Worm (Caenorhabditis elegans): ENCODE data around the gene irld-66.

The irld-66 gene

ce11 chrII:2952629-2953028 lies 12.0 kb upstream of the irld-66 start, which contains the start of gene irld-51:
irld-51 (minus strand) TSS chrII:2952729.
- TF ChIP-seq rpc-1 (optimal IDR thresholded peaks at IDR 0.05) (no peak), rpc-1 (tag; optimal IDR thresholded peaks at IDR 0.05) (peak; percentile 21), ztf-18 (tag; optimal IDR thresholded peaks at IDR 0.05) (no peak)

- TF ChIP-seq snpc-1.3 (tag; optimal IDR thresholded peaks at IDR 0.05; ENCODE audit: insufficient read depth) (no peak), nhr-179 (tag; optimal IDR thresholded peaks at IDR 0.05) (no peak), hmg-1.2 (GFP tag; IDR thresholded peaks at IDR 0.05) (0 out of 2 replicates have a peak, but pooled peaks have one; percentile 27)
Measured at ce11 chrII:2948614-2949013, 8.0 kb upstream of the irld-66 start.

ce11 chrII:2946438-2946837 lies 5.8 kb upstream of the irld-66 start, which contains the start of gene srw-79:
srw-79 (plus strand) TSS chrII:2946738.
- TF ChIP-seq nhr-80 (tag; optimal IDR thresholded peaks at IDR 0.05) (no peak), lag-1 (GFP tag; IDR thresholded peaks at IDR 0.05) (no peak), rcor-1 (GFP tag; IDR thresholded peaks at IDR 0.05) (no peak), pha-4 (tag; optimal IDR thresholded peaks at IDR 0.05) (no peak), madf-6 (GFP tag; IDR thresholded peaks at IDR 0.05) (no peak), ztf-26 (tag; optimal IDR thresholded peaks at IDR 0.05) (no peak), egl-18 (GFP tag; IDR thresholded peaks at IDR 0.05) (no peak), ceh-91 (GFP tag; IDR thresholded peaks at IDR 0.05) (no peak), F33H1.4 (GFP tag; IDR thresholded peaks at IDR 0.05) (no peak), ceh-58 (GFP tag; IDR thresholded peaks at IDR 0.05) (no peak)

ce11 chrII:2943966-2944365 lies 3.3 kb upstream of the irld-66 start, which contains the start of the genes irld-50 and irld-49:
irld-50 (minus strand) TSS chrII:2944066.
irld-49 (plus strand) TSS chrII:2944176.
- TF ChIP-seq dox-1 (GFP tag; IDR thresholded peaks at IDR 0.05) (no peak), lsy-27 (tag; optimal IDR thresholded peaks at IDR 0.05; ENCODE audit: borderline replicate concordance, insufficient read depth) (no peak), mes-4 (tag; optimal IDR thresholded peaks at IDR 0.05) (no peak), lag-1 (GFP tag; IDR thresholded peaks at IDR 0.05) (no peak), nhr-179 (tag; optimal IDR thresholded peaks at IDR 0.05) (no peak), lir-1 (GFP tag; conservative IDR thresholded peaks at IDR 0.05) (no peak), somi-1 (GFP tag; optimal IDR thresholded peaks at IDR 0.05) (no peak), chd-7 (tag; optimal IDR thresholded peaks at IDR 0.05) (no peak), ceh-40 (GFP tag; IDR thresholded peaks at IDR 0.05) (no peak), pbrm-1 (GFP tag; IDR thresholded peaks at IDR 0.05) (no peak), mxl-1 (tag; optimal IDR thresholded peaks at IDR 0.05) (no peak), F49E8.2 (tag; optimal IDR thresholded peaks at IDR 0.05; ENCODE audit: insufficient read depth) (no peak), nfya-1 (tag; optimal IDR thresholded peaks at IDR 0.05; ENCODE audit: borderline replicate concordance, insufficient read depth) (no peak)

ce11 chrII:2939681-2940080 lies 966 bp downstream of the irld-66 start:
- TF ChIP-seq athp-1 (tag; optimal IDR thresholded peaks at IDR 0.05) (no peak), lin-26 (GFP tag; IDR thresholded peaks at IDR 0.05) (0 out of 2 replicates have a peak, but pooled peaks have one; percentile 51), bed-1 (GFP tag; IDR thresholded peaks at IDR 0.05) (no peak), mcd-1 (GFP tag; IDR thresholded peaks at IDR 0.05) (no peak), Y95B8A.8 (GFP tag; IDR thresholded peaks at IDR 0.05) (no peak)

All from whole organism, young adult.